Fruit fly (Drosophila melanogaster): Measurements from ENCODE around the gene CG11600.

CG11600 gene

DNA sequence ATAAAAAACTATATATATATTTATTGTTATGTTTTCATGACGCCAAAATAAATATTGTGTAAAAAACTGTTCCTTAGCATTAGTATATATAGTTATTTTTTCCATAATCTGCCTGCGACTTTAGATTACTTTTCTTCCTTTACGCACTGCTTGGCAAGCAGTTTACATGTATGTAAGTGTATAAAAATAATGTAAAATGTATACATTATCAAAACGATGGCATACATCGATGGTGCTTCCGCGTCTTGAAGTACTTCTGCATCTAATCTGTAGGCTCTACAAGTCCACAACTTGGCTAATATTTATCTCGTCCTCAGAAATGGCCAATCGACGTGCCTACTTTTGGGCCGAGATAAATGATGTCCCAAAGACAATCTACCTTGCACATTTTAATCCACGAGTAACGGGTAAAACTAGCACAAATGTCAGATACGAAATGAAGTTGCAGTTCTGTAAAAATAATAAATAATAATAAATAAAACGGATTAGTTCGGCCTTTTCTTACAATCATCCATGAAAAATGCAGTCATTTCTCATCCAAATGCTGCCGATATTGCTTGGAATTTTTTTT, 1.7 kb downstream of the CG11600 start, which contains the start of gene CG11608:
CG11608 (plus strand) TSS at position 521 of the 571 bp plus-strand sequence.
- TF ChIP-seq CG7101 (tag; optimal IDR thresholded peaks at IDR 0.05) (no peak), kay (GFP tag; ENCODE audit: borderline replicate concordance) (peak; percentile 60)

DNA sequence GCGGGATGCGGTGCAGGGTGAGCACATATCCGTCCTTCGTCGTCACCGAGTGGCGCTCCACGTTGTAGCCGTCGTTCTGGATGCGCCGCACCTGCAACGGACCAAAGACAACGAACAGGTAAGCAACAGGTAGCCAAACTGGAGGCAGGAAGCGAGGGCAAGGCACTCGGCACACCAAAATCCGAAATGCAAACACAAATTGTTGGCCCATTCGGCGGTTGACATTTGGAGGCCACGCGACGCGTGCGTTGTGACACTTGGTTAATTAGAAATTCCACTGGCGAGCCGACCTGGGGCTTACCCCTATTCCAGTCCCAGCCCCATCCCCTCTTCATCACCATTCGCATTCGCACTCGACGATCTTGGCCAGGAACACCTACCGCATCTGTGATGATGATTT, 5.3 kb downstream of the CG11600 start:
- TF ChIP-seq CG12768 (GFP tag; optimal IDR thresholded peaks at IDR 0.05) (no peak), ovo (GFP tag; optimal IDR thresholded peaks at IDR 0.05) (no peak), bab1 (GFP tag; optimal IDR thresholded peaks at IDR 0.05) (no peak), Clk (GFP tag; optimal IDR thresholded peaks at IDR 0.05) (no peak), CG1620 (GFP tag; optimal IDR thresholded peaks at IDR 0.05) (no peak), CG14711 (tag; optimal IDR thresholded peaks at IDR 0.05) (no peak), toe (GFP tag; optimal IDR thresholded peaks at IDR 0.05) (no peak), kay (GFP tag; ENCODE audit: borderline replicate concordance) (no peak), CG7045 (GFP tag; optimal IDR thresholded peaks at IDR 0.05) (no peak), CG33017 (tag; optimal IDR thresholded peaks at IDR 0.05) (no peak), Crg-1 (GFP tag; optimal IDR thresholded peaks at IDR 0.05) (no peak), cnc (optimal IDR thresholded peaks at IDR 0.05) (no peak), CG11617 (GFP tag; optimal IDR thresholded peaks at IDR 0.05) (no peak), pad (GFP tag; optimal IDR thresholded peaks at IDR 0.05) (no peak)

dm6 chr3R:12642051-12642532, 5.8 kb downstream of the CG11600 start, which contains the start of gene CG6753:
TSS of gene CG6753 (minus strand) at chr3R:12642482.
- TF ChIP-seq CG11617 (GFP tag; optimal IDR thresholded peaks at IDR 0.05) (no peak), cic (GFP tag; optimal IDR thresholded peaks at IDR 0.05) (no peak), CG1620 (GFP tag; optimal IDR thresholded peaks at IDR 0.05) (no peak), CG14711 (tag; optimal IDR thresholded peaks at IDR 0.05) (no peak), CG7045 (GFP tag; optimal IDR thresholded peaks at IDR 0.05) (no peak), pad (GFP tag; optimal IDR thresholded peaks at IDR 0.05) (no peak), Hr96 (GFP tag; optimal IDR thresholded peaks at IDR 0.05) (no peak), kay (GFP tag; ENCODE audit: borderline replicate concordance) (no peak), CG12768 (GFP tag; optimal IDR thresholded peaks at IDR 0.05) (no peak), tj (GFP tag; optimal IDR thresholded peaks at IDR 0.05) (no peak), CG7101 (tag; optimal IDR thresholded peaks at IDR 0.05) (no peak), Clk (GFP tag; optimal IDR thresholded peaks at IDR 0.05) (no peak)

- no peak for TF ChIP-seq CG5204 (GFP tag; optimal IDR thresholded peaks at IDR 0.05)
- TF ChIP-seq CG33017 (tag; optimal IDR thresholded peaks at IDR 0.05): no peak
Measured at dm6 chr3R:12644621-12645310, 8.4 kb downstream of the CG11600 start.

DNA sequence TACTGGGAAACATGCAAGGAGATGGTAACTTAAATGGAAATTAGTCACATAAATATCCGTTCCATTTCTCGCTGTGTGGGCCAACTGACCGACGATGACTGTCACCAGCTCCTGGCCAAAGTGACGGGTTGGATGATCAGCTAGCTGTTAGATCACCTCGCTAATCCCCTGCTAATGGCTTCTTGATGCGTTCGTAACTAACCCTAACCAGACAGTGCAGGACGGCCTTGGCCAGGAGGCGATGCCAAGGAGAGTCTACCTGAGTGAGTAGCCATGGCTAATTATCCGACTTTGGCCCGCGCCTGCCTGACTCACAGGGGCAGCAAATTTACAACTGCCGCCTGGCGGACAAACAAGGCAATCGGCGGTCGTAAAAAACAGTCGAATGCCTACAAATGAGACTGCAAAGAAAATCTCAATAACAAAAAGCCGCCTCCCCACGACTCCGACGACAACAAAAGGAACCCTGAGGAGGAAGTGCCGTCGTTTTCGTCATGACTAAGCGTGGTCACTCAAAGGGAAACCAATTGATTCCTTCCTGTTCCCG, 9.5 kb downstream of the CG11600 start:
- no peak for TF ChIP-seq CG1620 (GFP tag; optimal IDR thresholded peaks at IDR 0.05)
- TF ChIP-seq tj (GFP tag; optimal IDR thresholded peaks at IDR 0.05): no peak
- TF ChIP-seq ovo (GFP tag; optimal IDR thresholded peaks at IDR 0.05): no peak
- no peak for TF ChIP-seq cnc (optimal IDR thresholded peaks at IDR 0.05)
- no peak for TF ChIP-seq bab1 (GFP tag; optimal IDR thresholded peaks at IDR 0.05)
- no peak for TF ChIP-seq Mnt (GFP tag; optimal IDR thresholded peaks at IDR 0.05)
- TF ChIP-seq Crg-1 (GFP tag; optimal IDR thresholded peaks at IDR 0.05): no peak
- TF ChIP-seq CG33017 (tag; optimal IDR thresholded peaks at IDR 0.05): no peak
- no peak for TF ChIP-seq CG12768 (GFP tag; optimal IDR thresholded peaks at IDR 0.05)
- TF ChIP-seq cic (GFP tag; optimal IDR thresholded peaks at IDR 0.05): no peak
- TF ChIP-seq Hr96 (GFP tag; optimal IDR thresholded peaks at IDR 0.05): no peak

dm6 chr3R:12646926-12647325, 10.6 kb downstream of the CG11600 start:
- TF ChIP-seq CG12768 (GFP tag; optimal IDR thresholded peaks at IDR 0.05): no peak
- TF ChIP-seq CG5204 (GFP tag; optimal IDR thresholded peaks at IDR 0.05): no peak
- peak; percentile 54 for TF ChIP-seq kay (GFP tag; ENCODE audit: borderline replicate concordance)

DNA sequence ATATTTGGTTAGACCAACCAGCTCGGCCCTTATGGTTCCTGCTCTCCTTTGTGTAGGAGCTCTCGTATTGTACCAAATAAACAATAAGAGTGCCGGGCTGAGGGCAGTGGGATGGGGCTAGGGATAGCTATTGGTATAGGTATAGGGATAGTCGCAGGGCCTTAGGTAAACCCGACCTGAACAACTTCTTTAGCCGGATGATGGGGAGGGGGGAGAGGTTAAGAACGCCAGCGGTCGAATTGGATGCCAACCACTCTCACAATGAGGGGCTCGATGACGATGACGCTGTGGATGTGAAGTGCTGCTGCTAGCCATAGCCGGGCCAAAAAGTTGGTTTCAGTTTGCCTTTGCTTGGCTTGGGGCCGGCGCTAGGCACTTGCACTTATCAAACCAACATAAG, 11.0 kb downstream of the CG11600 start:
- TF ChIP-seq CG7101 (tag; optimal IDR thresholded peaks at IDR 0.05) (no peak), CG11617 (GFP tag; optimal IDR thresholded peaks at IDR 0.05) (no peak), cnc (optimal IDR thresholded peaks at IDR 0.05) (no peak), Crg-1 (GFP tag; optimal IDR thresholded peaks at IDR 0.05) (no peak), Hr96 (GFP tag; optimal IDR thresholded peaks at IDR 0.05) (no peak), kay (GFP tag; ENCODE audit: borderline replicate concordance) (no peak), ovo (GFP tag; optimal IDR thresholded peaks at IDR 0.05) (no peak), CG7045 (GFP tag; optimal IDR thresholded peaks at IDR 0.05) (no peak), bab1 (GFP tag; optimal IDR thresholded peaks at IDR 0.05) (no peak), CG12768 (GFP tag; optimal IDR thresholded peaks at IDR 0.05) (no peak), cic (GFP tag; optimal IDR thresholded peaks at IDR 0.05) (no peak), CG14711 (tag; optimal IDR thresholded peaks at IDR 0.05) (no peak), Mnt (GFP tag; optimal IDR thresholded peaks at IDR 0.05) (no peak), toe (GFP tag; optimal IDR thresholded peaks at IDR 0.05) (no peak), pad (GFP tag; optimal IDR thresholded peaks at IDR 0.05) (no peak), CG5204 (GFP tag; optimal IDR thresholded peaks at IDR 0.05) (no peak)
